Worm (Caenorhabditis elegans): ENCODE results near the gene ZK402.1.

DNA sequence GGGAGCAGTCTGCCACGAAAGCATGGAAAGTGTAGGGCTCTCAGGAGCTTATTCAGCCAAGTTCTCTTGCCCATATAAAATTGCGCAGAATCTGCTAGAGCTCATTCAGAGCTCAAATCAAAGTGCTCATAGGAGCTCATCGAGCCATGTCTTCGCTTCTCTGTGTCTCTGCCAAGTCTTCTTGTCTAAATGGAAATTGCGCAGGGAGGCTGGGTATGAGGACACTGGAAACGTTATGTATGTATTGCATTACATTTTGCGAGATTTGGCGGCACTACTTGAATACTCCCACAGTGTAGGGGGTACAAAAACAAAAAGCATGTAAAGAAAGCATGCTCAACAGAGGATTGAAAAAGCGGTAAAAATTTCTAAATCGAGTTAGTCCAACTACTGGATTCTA is 33.0 kb downstream of the ZK402.1 start:
- TF ChIP-seq ztf-23 (GFP tag; IDR thresholded peaks at IDR 0.05): no peak
- no peak for TF ChIP-seq ref-1 (GFP tag; conservative IDR thresholded peaks at IDR 0.05)
- TF ChIP-seq tab-1 (GFP tag; IDR thresholded peaks at IDR 0.05): no peak
- TF ChIP-seq flt-1 (GFP tag; IDR thresholded peaks at IDR 0.05): no peak
- no peak for TF ChIP-seq klf-2 (GFP tag; conservative IDR thresholded peaks at IDR 0.05)

Data from whole organism, midembryonic.